Fruit fly (Drosophila melanogaster) whole organism, embryonic: ENCODE results near the gene CG31650.
A peak's percentile ranks its signal among the peaks of the same experiment; 100 is the strongest.

Experiments
- az2 ChIP-seq: fragments of 200-800 bp; sonication (Bioruptor generic); optimal IDR thresholded peaks from 3 replicates; lab custom pipeline; 2016; ENCODE audit warnings: missing biosample characterization, missing genetic modification characterization
- bowl ChIP-seq: fragments of 200-800 bp; sonication (Bioruptor generic); IDR thresholded peaks from 2 replicates; pipeline ENCODE4 v1.3.6; 2022; ENCODE audit warnings: missing biosample characterization, missing genetic modification characterization
- crp ChIP-seq, 2 experiments: fragments of 200-800 bp; sonication (Bioruptor generic); optimal IDR thresholded peaks; 2 replicates in 1 of 2; 3 replicates in 1 of 2; lab custom pipeline; 2017; ENCODE audit warnings: missing biosample characterization in 2 of 2, missing genetic modification characterization in 2 of 2, mild to moderate bottlenecking in 1 of 2, moderate library complexity in 1 of 2
- her ChIP-seq: fragments of 200-800 bp; sonication (Bioruptor generic); optimal IDR thresholded peaks from 2 replicates; lab custom pipeline; 2016; ENCODE audit warnings: missing biosample characterization, missing genetic modification characterization
- run ChIP-seq: fragments of 200-800 bp; sonication (Bioruptor generic); optimal IDR thresholded peaks from 3 replicates; lab custom pipeline; 2018; ENCODE audit warnings: missing biosample characterization, mild to moderate bottlenecking, missing genetic modification characterization
- trh ChIP-seq: fragments of 200-800 bp; sonication (Bioruptor generic); optimal IDR thresholded peaks from 2 replicates; lab custom pipeline; 2016; ENCODE audit warnings: missing biosample characterization, missing genetic modification characterization

DNA sequence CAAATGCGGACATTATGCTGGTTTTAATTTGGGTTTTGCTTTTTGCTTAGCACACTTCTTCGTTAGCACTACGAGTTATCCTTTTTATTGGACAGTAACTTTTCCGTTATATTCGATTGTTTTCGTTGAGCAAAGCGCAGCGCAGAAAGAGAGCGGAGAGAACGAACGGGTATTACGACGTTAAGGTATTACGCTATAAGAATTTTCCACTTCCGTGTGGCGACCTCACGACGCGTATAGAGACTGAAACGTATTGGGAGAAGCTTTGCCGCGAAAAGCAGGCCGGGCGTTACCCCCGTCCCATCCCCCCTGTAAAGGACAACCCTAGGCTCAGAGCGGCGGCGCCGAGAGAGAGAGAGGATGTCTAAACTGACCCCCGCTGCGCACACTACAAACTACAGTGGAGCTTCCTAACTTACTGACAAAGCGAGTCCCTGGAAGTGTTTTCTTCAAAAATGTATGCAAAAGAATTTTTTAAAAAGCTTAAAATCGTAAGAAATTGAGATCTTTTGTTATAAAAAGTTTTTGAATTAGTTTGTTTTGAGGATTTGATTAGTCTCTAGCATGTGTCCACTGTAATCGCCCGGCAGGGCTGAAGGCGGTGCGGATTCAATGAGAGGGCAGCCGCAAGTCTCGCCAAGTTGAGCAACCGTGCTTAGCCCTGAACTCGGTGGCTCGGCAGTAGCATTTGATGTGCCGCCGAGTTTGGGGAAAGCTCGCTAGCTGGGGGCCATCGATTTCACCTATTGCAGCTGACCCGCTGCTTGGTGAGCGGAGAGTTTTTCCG is 39.6 kb downstream of the CG31650 start:
- TF ChIP-seq her (GFP tag; lab: Kevin White, UChicago) (peak; percentile 95), crp (GFP tag; optimal IDR thresholded peaks at IDR 0.05; lab: Kevin White, UChicago) (peak in 1 of 2 experiments; percentile 48), bowl (GFP tag; lab: Robert Waterston, UW) (peak; percentile 84; the same call in 1 of the 2 replicates), run (tag; lab: Kevin White, UChicago) (peak; percentile 84), trh (GFP tag; lab: Kevin White, UChicago) (peak; percentile 67), az2 (GFP tag; lab: Kevin White, UChicago) (peak; percentile 94)
